Fruit fly (Drosophila melanogaster) whole organism, embryonic: Measurements from ENCODE around the gene CG3184.

Experiments used
- Asciz ChIP-seq: fragments of 200-800 bp; sonication (Bioruptor generic); optimal IDR thresholded peaks from 2 replicates; lab custom pipeline; 2017; ENCODE audit warnings: missing biosample characterization, mild to moderate bottlenecking, missing genetic modification characterization, missing genetic modification reagents
- CG10147 ChIP-seq: fragments of 200-800 bp; sonication (Bioruptor generic); optimal IDR thresholded peaks from 2 replicates; lab custom pipeline; 2019; ENCODE audit warnings: missing biosample characterization, mild to moderate bottlenecking, missing genetic modification characterization, moderate library complexity
- CG11695 ChIP-seq: fragments of 200-800 bp; sonication (Bioruptor generic); IDR thresholded peaks from 3 replicates; pipeline ENCODE4 v1.3.6; 2022; ENCODE audit warnings: missing biosample characterization, missing genetic modification characterization
- CG12071 ChIP-seq: fragments of 200-800 bp; sonication (Bioruptor generic); optimal IDR thresholded peaks from 3 replicates; lab custom pipeline; 2018; ENCODE audit warnings: missing biosample characterization, mild to moderate bottlenecking, missing genetic modification characterization
- CG1233 ChIP-seq: fragments of 200-800 bp; sonication (Bioruptor generic); optimal IDR thresholded peaks from 4 replicates; lab custom pipeline; 2018; ENCODE audit warnings: missing biosample characterization, mild to moderate bottlenecking, missing genetic modification characterization
- CG13287 ChIP-seq: fragments of 200-800 bp; sonication (Bioruptor generic); IDR thresholded peaks from 2 replicates; pipeline ENCODE4 v1.3.6; 2022; ENCODE audit warnings: missing biosample characterization, missing genetic modification characterization; ENCODE audit not compliant: partially characterized antibody
- CG17359 ChIP-seq: fragments of 200-800 bp; sonication (Bioruptor generic); optimal IDR thresholded peaks from 3 replicates; lab custom pipeline; 2018; ENCODE audit warnings: missing biosample characterization, mild to moderate bottlenecking, missing genetic modification characterization, moderate library complexity
- CG2120 ChIP-seq: fragments of 200-800 bp; sonication (Bioruptor generic); optimal IDR thresholded peaks from 3 replicates; lab custom pipeline; 2016; ENCODE audit warnings: missing biosample characterization, missing genetic modification characterization
- CG3281 ChIP-seq: fragments of 200-800 bp; sonication (Bioruptor generic); optimal IDR thresholded peaks from 3 replicates; lab custom pipeline; 2017; ENCODE audit warnings: missing biosample characterization, mild to moderate bottlenecking, missing genetic modification characterization
- CG4707 ChIP-seq: fragments of 200-800 bp; sonication (Bioruptor generic); optimal IDR thresholded peaks from 2 replicates; lab custom pipeline; 2018; ENCODE audit warnings: missing biosample characterization, mild to moderate bottlenecking, missing genetic modification characterization, moderate library complexity
- CG4820 ChIP-seq: fragments of 200-800 bp; sonication (Bioruptor generic); optimal IDR thresholded peaks from 3 replicates; lab custom pipeline; 2016; ENCODE audit warnings: missing biosample characterization, missing genetic modification characterization
- CG7556 ChIP-seq: fragments of 200-800 bp; sonication (Bioruptor generic); optimal IDR thresholded peaks from 2 replicates; lab custom pipeline; 2017; ENCODE audit warnings: missing biosample characterization, mild to moderate bottlenecking, missing genetic modification characterization
- CG7839 ChIP-seq: fragments of 200-800 bp; sonication (Bioruptor generic); optimal IDR thresholded peaks from 3 replicates; lab custom pipeline; 2018; ENCODE audit warnings: missing biosample characterization, mild to moderate bottlenecking, missing genetic modification characterization, moderate library complexity
- CG9215 ChIP-seq: fragments of 200-800 bp; sonication (Bioruptor generic); IDR thresholded peaks from 2 replicates; pipeline ENCODE4 v1.3.6; 2022; ENCODE audit warnings: missing biosample characterization, missing genetic modification characterization
- D19A ChIP-seq: fragments of 200-800 bp; optimal IDR thresholded peaks from 3 replicates; lab custom pipeline; 2019; ENCODE audit warnings: missing biosample characterization, mild to moderate bottlenecking, missing genetic modification characterization, moderate library complexity
- Dbx ChIP-seq: fragments of 200-800 bp; sonication (Bioruptor generic); IDR thresholded peaks from 3 replicates; pipeline ENCODE4 v1.3.6; 2022; ENCODE audit warnings: missing biosample characterization, missing genetic modification characterization
- Dip2 ChIP-seq: fragments of 200-800 bp; sonication (Bioruptor generic); IDR thresholded peaks from 2 replicates; pipeline ENCODE4 v1.3.6; 2022; ENCODE audit warnings: missing biosample characterization, missing genetic modification characterization
- E2f2 ChIP-seq: fragments of 200-800 bp; sonication (Bioruptor generic); IDR thresholded peaks from 2 replicates; pipeline ENCODE4 v1.3.6; 2022; ENCODE audit warnings: missing biosample characterization, missing genetic modification characterization
- Lim3 ChIP-seq: fragments of 200-800 bp; sonication (Bioruptor generic); IDR thresholded peaks from 2 replicates; pipeline ENCODE4 v1.3.6; 2022; ENCODE audit warnings: missing biosample characterization, missing genetic modification characterization
- MESR4 ChIP-seq: fragments of 200-800 bp; sonication (Bioruptor generic); optimal IDR thresholded peaks from 2 replicates; lab custom pipeline; 2018; ENCODE audit warnings: missing biosample characterization, mild to moderate bottlenecking, missing genetic modification characterization, moderate library complexity
- Opbp ChIP-seq: fragments of 200-800 bp; sonication (Bioruptor generic); IDR thresholded peaks from 3 replicates; pipeline ENCODE4 v1.3.6; 2022; ENCODE audit warnings: missing biosample characterization, missing genetic modification characterization; ENCODE audit not compliant: partially characterized antibody
- Side ChIP-seq: fragments of 200-800 bp; sonication (Bioruptor generic); optimal IDR thresholded peaks from 2 replicates; lab custom pipeline; 2016; ENCODE audit warnings: missing biosample characterization, missing genetic modification characterization
- Taf1 ChIP-seq: fragments of 200-800 bp; sonication (Bioruptor generic); IDR thresholded peaks from 2 replicates; pipeline ENCODE4 v1.3.6; 2022; ENCODE audit warnings: missing biosample characterization, missing genetic modification characterization
- Xrp1 ChIP-seq: fragments of 200-800 bp; sonication (Bioruptor generic); IDR thresholded peaks from 2 replicates; pipeline ENCODE4 v1.3.6; 2022; ENCODE audit warnings: missing biosample characterization, missing genetic modification characterization
- YL-1 ChIP-seq: fragments of 200-800 bp; sonication (Bioruptor generic); optimal IDR thresholded peaks from 3 replicates; lab custom pipeline; 2017; ENCODE audit warnings: missing biosample characterization, mild to moderate bottlenecking, missing genetic modification characterization
- cas ChIP-seq: fragments of 200-800 bp; sonication (Bioruptor generic); IDR thresholded peaks from 2 replicates; pipeline ENCODE4 v1.3.6; 2022; ENCODE audit warnings: missing biosample characterization, missing genetic modification characterization
- cato ChIP-seq: fragments of 200-800 bp; sonication (Bioruptor generic); optimal IDR thresholded peaks from 2 replicates; lab custom pipeline; 2016; ENCODE audit warnings: missing biosample characterization, missing genetic modification characterization, borderline replicate concordance
- caup ChIP-seq: fragments of 200-800 bp; sonication (Bioruptor generic); optimal IDR thresholded peaks from 3 replicates; lab custom pipeline; 2017; ENCODE audit warnings: missing biosample characterization, mild to moderate bottlenecking, missing genetic modification characterization, moderate library complexity; ENCODE audit not compliant: severe bottlenecking
- chn ChIP-seq: fragments of 200-800 bp; sonication (Bioruptor generic); optimal IDR thresholded peaks from 2 replicates; lab custom pipeline; 2016; ENCODE audit warnings: missing biosample characterization, missing genetic modification characterization
- crc ChIP-seq: fragments of 200-800 bp; sonication (Bioruptor generic); optimal IDR thresholded peaks from 2 replicates; lab custom pipeline; 2016; ENCODE audit warnings: missing biosample characterization, missing genetic modification characterization
- croc ChIP-seq: fragments of 200-800 bp; sonication (Bioruptor generic); conservative IDR thresholded peaks from 3 replicates; pipeline ENCODE4 v1.3.6; 2022; ENCODE audit warnings: missing biosample characterization, missing genetic modification characterization
- dan ChIP-seq: fragments of 200-800 bp; sonication (Bioruptor generic); IDR thresholded peaks from 2 replicates; pipeline ENCODE4 v1.3.6; 2022; ENCODE audit warnings: missing biosample characterization, missing genetic modification characterization
- disco-r ChIP-seq: fragments of 200-800 bp; sonication (Bioruptor generic); optimal IDR thresholded peaks from 2 replicates; lab custom pipeline; 2016; ENCODE audit warnings: missing biosample characterization, missing genetic modification characterization
- dmrt11E ChIP-seq: fragments of 200-800 bp; sonication (Bioruptor generic); optimal IDR thresholded peaks from 3 replicates; lab custom pipeline; 2018; ENCODE audit warnings: missing biosample characterization, mild to moderate bottlenecking, missing genetic modification characterization, moderate library complexity
- gcm2 ChIP-seq: fragments of 200-800 bp; sonication (Bioruptor generic); optimal IDR thresholded peaks from 2 replicates; lab custom pipeline; 2016; ENCODE audit warnings: missing biosample characterization, missing genetic modification characterization
- h ChIP-seq: fragments of >200 bp; optimal IDR thresholded peaks from 2 replicates; lab custom pipeline; 2017
- insv ChIP-seq, 2 experiments: fragments of 200-800 bp; sonication (Bioruptor generic); optimal IDR thresholded peaks; 3 replicates each; lab custom pipeline; 2016 to 2018; ENCODE audit warnings: missing biosample characterization in 2 of 2, missing genetic modification characterization in 2 of 2
- ken ChIP-seq: fragments of 200-800 bp; sonication (Bioruptor generic); IDR thresholded peaks from 3 replicates; pipeline ENCODE4 v1.3.6; 2022; ENCODE audit warnings: missing biosample characterization, missing genetic modification characterization
- knrl ChIP-seq: fragments of 200-800 bp; sonication (Bioruptor generic); IDR thresholded peaks from 3 replicates; pipeline ENCODE4 v1.3.6; 2022; ENCODE audit warnings: missing biosample characterization, missing genetic modification characterization; ENCODE audit not compliant: partially characterized antibody
- lmd ChIP-seq: fragments of 200-800 bp; sonication (Bioruptor generic); IDR thresholded peaks from 2 replicates; pipeline ENCODE4 v1.3.6; 2022; ENCODE audit warnings: missing biosample characterization, missing genetic modification characterization
- pan ChIP-seq, 4 experiments: fragments of >200 bp in 3 of 4; fragments of 200-800 bp in 1 of 4; sonication (Bioruptor generic) in 1 of 4; optimal IDR thresholded peaks in 3 of 4; IDR thresholded peaks in 1 of 4; 2 replicates each; pipeline versions ENCODE4 v1.3.6 to Lab custom; 2017 to 2022; ENCODE audit warnings: missing biosample characterization in 2 of 4, missing genetic modification characterization in 2 of 4, mixed read lengths in 1 of 4
- pfk ChIP-seq: fragments of 200-800 bp; sonication (Bioruptor generic); optimal IDR thresholded peaks from 2 replicates; lab custom pipeline; 2018; ENCODE audit warnings: missing biosample characterization, mild to moderate bottlenecking, missing genetic modification characterization, moderate library complexity
- repo ChIP-seq: fragments of 200-800 bp; sonication (Bioruptor generic); optimal IDR thresholded peaks from 2 replicates; lab custom pipeline; 2016; ENCODE audit warnings: missing biosample characterization, missing genetic modification characterization
- seq ChIP-seq: fragments of 200-800 bp; sonication (Bioruptor generic); IDR thresholded peaks from 2 replicates; pipeline ENCODE4 v1.3.6; 2022; ENCODE audit warnings: missing biosample characterization, missing genetic modification characterization
- shn ChIP-seq: fragments of 200-800 bp; sonication (Bioruptor generic); optimal IDR thresholded peaks from 3 replicates; lab custom pipeline; 2016; ENCODE audit warnings: missing biosample characterization, missing genetic modification characterization
- sob ChIP-seq: fragments of 200-800 bp; sonication (Bioruptor generic); IDR thresholded peaks from 2 replicates; pipeline ENCODE4 v1.3.6; 2022; ENCODE audit warnings: missing biosample characterization, missing genetic modification characterization
- stwl ChIP-seq: fragments of 200-800 bp; sonication (Bioruptor generic); optimal IDR thresholded peaks from 3 replicates; lab custom pipeline; 2018; ENCODE audit warnings: missing biosample characterization, mild to moderate bottlenecking, missing genetic modification characterization, moderate library complexity
- toy ChIP-seq: fragments of 200-800 bp; sonication (Bioruptor generic); IDR thresholded peaks from 2 replicates; pipeline ENCODE4 v1.3.6; 2022; ENCODE audit warnings: missing biosample characterization, missing genetic modification characterization
- twi ChIP-seq: fragments of 200-800 bp; optimal IDR thresholded peaks from 2 replicates; lab custom pipeline; 2019; ENCODE audit warnings: missing biosample characterization, mild to moderate bottlenecking, missing genetic modification characterization, moderate library complexity
- yki ChIP-seq: fragments of >200 bp; optimal IDR thresholded peaks from 3 replicates; lab custom pipeline; 2018

The CG3184 gene

dm6 chrX:6656023-6656594, 32.5 kb downstream of the CG3184 start (continued):
- TF ChIP-seq pfk (GFP tag; lab: Kevin White, UChicago) (no peak), toy (GFP tag; lab: Robert Waterston, UW) (0 out of 2 replicates have a peak, but pooled peaks have one; percentile 29), twi (peak; percentile 56), stwl (no peak), Lim3 (GFP tag; lab: Robert Waterston, UW) (no peak; the same call in 1 of the 2 replicates), chn (GFP tag; lab: Kevin White, UChicago) (peak; percentile 79), caup (GFP tag; lab: Kevin White, UChicago) (peak; percentile 85), MESR4 (GFP tag; lab: Kevin White, UChicago) (peak; percentile 9), seq (GFP tag; lab: Robert Waterston, UW) (peak; percentile 82), Dbx (GFP tag; lab: Robert Waterston, UW) (peak; percentile 75), shn (GFP tag; lab: Kevin White, UChicago) (peak; percentile 67), dan (GFP tag; lab: Robert Waterston, UW) (no peak), CG13287 (GFP tag; lab: Robert Waterston, UW) (no peak), CG17359 (tag; lab: Kevin White, UChicago) (peak; percentile 82), Xrp1 (GFP tag; lab: Robert Waterston, UW) (peak; percentile 80), CG12071 (peak; percentile 78), insv (GFP tag; optimal IDR thresholded peaks at IDR 0.05; lab: Kevin White, UChicago) (peak in 1 of 2 experiments; percentile 29), Side (GFP tag; lab: Kevin White, UChicago) (peak; percentile 73), E2f2 (GFP tag; lab: Robert Waterston, UW) (peak; percentile 57), cas (peak; percentile 44; the same call in 1 of the 2 replicates), CG4707 (GFP tag; lab: Kevin White, UChicago) (peak; percentile 45), YL-1 (GFP tag; lab: Kevin White, UChicago) (peak; percentile 9), ken (GFP tag; lab: Robert Waterston, UW) (peak; percentile 57; the same call in 1 of the 3 replicates), sob (GFP tag; lab: Robert Waterston, UW) (peak; percentile 80), CG9215 (GFP tag; lab: Robert Waterston, UW) (peak; percentile 73), CG4820 (peak; percentile 77), Dip2 (GFP tag; lab: Robert Waterston, UW) (no peak), repo (GFP tag; lab: Kevin White, UChicago) (peak; percentile 63), CG10147 (GFP tag; lab: Kevin White, UChicago) (peak; percentile 84), D19A (tag; lab: Kevin White, UChicago) (peak; percentile 80), knrl (GFP tag; lab: Robert Waterston, UW) (no peak), CG7556 (peak; percentile 89), CG7839 (peak; percentile 90), CG2120 (GFP tag; lab: Kevin White, UChicago) (peak; percentile 92), yki (no peak), CG1233 (GFP tag; lab: Kevin White, UChicago) (peak; percentile 80), Opbp (no peak), cato (GFP tag; lab: Kevin White, UChicago) (peak; percentile 70), dmrt11E (tag; lab: Kevin White, UChicago) (peak; percentile 60), croc (peak; percentile 60; the same call in 2 of the 3 replicates), Taf1 (GFP tag; lab: Robert Waterston, UW) (peak; percentile 63), h (lab: Kevin White, UChicago) (no peak), crc (GFP tag; lab: Kevin White, UChicago) (peak; percentile 78), disco-r (peak; percentile 65), gcm2 (peak; percentile 70), CG3281 (GFP tag; lab: Kevin White, UChicago) (peak; percentile 89), lmd (GFP tag; lab: Robert Waterston, UW) (peak; percentile 87), pan (optimal IDR thresholded peaks at IDR 0.05; lab: Kevin White, UChicago) (no peak), pan (GFP tag; optimal IDR thresholded peaks at IDR 0.05 in 1 of 2, IDR thresholded peaks at IDR 0.05 in 1 of 2) (peak in 1 of 2 experiments; percentile 83), CG11695 (peak; percentile 88), Asciz (peak; percentile 71)
